Fruit fly (Drosophila melanogaster) whole organism, wandering third instar larva: ENCODE measurements around the gene CG4408.

Experiments
- Hr78 ChIP-seq: fragments of >200 bp; optimal IDR thresholded peaks from 2 replicates; lab custom pipeline; 2017; ENCODE audit warnings: missing biosample characterization, missing genetic modification characterization
- OdsH ChIP-seq: fragments of 200-800 bp; sonication (Bioruptor generic); optimal IDR thresholded peaks from 2 replicates; lab custom pipeline; 2016; ENCODE audit warnings: missing biosample characterization, mild to moderate bottlenecking, missing genetic modification characterization
- fru ChIP-seq: fragments of 200-800 bp; sonication (Bioruptor generic); optimal IDR thresholded peaks from 3 replicates; lab custom pipeline; 2016; ENCODE audit warnings: missing biosample characterization, mild to moderate bottlenecking, missing genetic modification characterization

dm6 chr3R:23314332-23314731, 49.0 kb downstream of the CG4408 start:
- TF ChIP-seq fru (GFP tag; lab: Kevin White, UChicago) (no peak), Hr78 (no peak), OdsH (GFP tag; lab: Kevin White, UChicago) (no peak)
